Fruit fly (Drosophila melanogaster): Measurements from ENCODE around the gene CG12003.

DNA sequence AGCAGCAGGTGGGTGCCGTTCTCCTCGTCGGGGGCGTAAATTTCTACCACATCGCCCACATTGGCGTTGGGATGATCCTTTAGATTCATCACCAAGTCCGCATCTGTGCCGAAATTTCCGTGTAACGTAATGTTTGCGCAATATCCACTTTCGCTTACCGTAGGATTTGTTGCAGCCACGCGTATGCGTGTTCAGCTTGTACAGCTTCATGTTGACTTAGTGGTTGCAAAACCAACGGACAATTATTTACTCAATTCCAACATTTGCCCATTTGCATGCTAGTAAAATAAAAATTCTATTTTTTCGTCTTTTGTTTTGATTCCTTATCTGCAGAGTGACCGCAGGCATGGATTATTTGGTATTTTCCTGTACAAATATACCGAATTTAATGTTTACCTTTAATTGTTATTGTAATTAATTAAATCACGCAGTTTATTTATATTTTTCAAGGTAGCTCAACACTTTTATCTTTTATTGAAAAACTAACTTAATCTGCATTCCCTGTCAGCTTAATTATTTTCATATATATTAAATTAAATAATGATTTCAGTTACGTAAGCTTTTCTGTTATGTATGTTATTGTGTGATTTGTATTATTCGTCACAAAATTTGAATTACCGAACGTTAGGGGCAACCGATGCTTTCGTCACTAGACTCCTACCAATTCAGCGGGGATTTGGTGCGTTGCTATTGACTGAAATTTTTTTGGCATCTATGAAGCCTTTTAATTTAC, 31.3 kb upstream of the CG12003 start, which contains the start of gene Iml1:
- TF ChIP-seq psq (optimal IDR thresholded peaks at IDR 0.05), result no peak
- no peak for TF ChIP-seq pan (optimal IDR thresholded peaks at IDR 0.05)
- no peak for TF ChIP-seq usp (GFP tag; optimal IDR thresholded peaks at IDR 0.05)
